Worm (Caenorhabditis elegans): ENCODE results near the gene atrn-1.

DNA sequence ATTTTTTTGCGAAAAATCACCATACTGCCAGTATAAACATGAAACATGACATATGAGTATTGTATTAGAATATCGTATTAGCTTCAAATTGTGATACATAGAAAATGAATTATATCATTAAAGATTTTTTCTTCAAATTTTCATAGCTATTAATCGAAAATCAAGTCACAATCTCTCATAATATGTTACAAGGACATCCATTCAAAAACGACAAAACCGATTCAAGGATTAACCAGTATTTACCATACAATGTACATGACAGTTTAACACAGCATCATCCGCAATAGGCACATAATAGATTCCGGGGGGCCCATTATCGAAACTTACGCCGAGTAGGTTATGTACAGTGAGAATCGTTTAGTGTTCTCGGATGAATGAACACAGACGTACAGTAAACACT, 40.1 kb upstream of the atrn-1 start:
- TF ChIP-seq flt-1 (GFP tag; IDR thresholded peaks at IDR 0.05) (no peak), ztf-29 (GFP tag; IDR thresholded peaks at IDR 0.05) (no peak), cog-1 (tag; optimal IDR thresholded peaks at IDR 0.05) (no peak), med-1 (GFP tag; optimal IDR thresholded peaks at IDR 0.05; ENCODE audit: insufficient read depth) (no peak), ztf-23 (GFP tag; IDR thresholded peaks at IDR 0.05) (no peak), klf-2 (GFP tag; conservative IDR thresholded peaks at IDR 0.05) (no peak), T22C8.4 (GFP tag; IDR thresholded peaks at IDR 0.05) (no peak)
